Worm (Caenorhabditis elegans) whole organism, L1 larva: Measurements from ENCODE around the gene txt-10.

Source experiments
- C16A3.4 ChIP-seq: fragments of 150-350 bp; optimal IDR thresholded peaks from 2 replicates; lab custom pipeline; 2014; ENCODE audit warnings: missing biosample characterization, missing genetic modification characterization
- Y116A8C.19 ChIP-seq: sonication (generic microtip); optimal IDR thresholded peaks from 2 replicates; lab custom pipeline; 2016; ENCODE audit warnings: missing compliant biosample characterization, missing genetic modification characterization, borderline replicate concordance
- ama-1 ChIP-seq: fragments of 150-350 bp; optimal IDR thresholded peaks from 2 replicates; lab custom pipeline; 2014
- blmp-1 ChIP-seq: fragments of 150-350 bp; optimal IDR thresholded peaks from 2 replicates; lab custom pipeline; 2014; ENCODE audit warnings: missing biosample characterization, missing genetic modification characterization
- ces-1 ChIP-seq: fragments of 150-350 bp; optimal IDR thresholded peaks from 2 replicates; lab custom pipeline; 2014; ENCODE audit warnings: missing biosample characterization, missing genetic modification reagents, missing genetic modification characterization
- dpl-1 ChIP-seq, 3 experiments: fragments of 150-350 bp in 2 of 3; sonication (generic microtip) in 1 of 3; optimal IDR thresholded peaks; 2 replicates each; lab custom pipeline; 2014 to 2017; ENCODE audit warnings: missing biosample characterization in 3 of 3, missing genetic modification characterization in 3 of 3, missing genetic modification reagents in 3 of 3
- efl-1 ChIP-seq, 4 experiments: fragments of 150-350 bp; optimal IDR thresholded peaks in 3 of 4; peaks in 1 of 4; 1 replicate in 1 of 4; 2 replicates in 3 of 4; lab custom pipeline; 2014; ENCODE audit warnings: missing biosample characterization in 2 of 4, missing genetic modification characterization in 2 of 4, missing genetic modification reagents in 2 of 4
- efl-3 ChIP-seq: fragments of 200-800 bp; sonication (Bioruptor generic); optimal IDR thresholded peaks from 2 replicates; lab custom pipeline; 2018; ENCODE audit warnings: mild to moderate bottlenecking, missing genetic modification characterization, missing compliant biosample characterization
- egl-13 ChIP-seq: sonication (generic microtip); optimal IDR thresholded peaks from 2 replicates; lab custom pipeline; 2016; ENCODE audit warnings: missing genotype, missing genetic modification reagents, missing genetic modification characterization, missing compliant biosample characterization
- elt-3 ChIP-seq, 6 experiments: fragments of 150-350 bp in 1 of 6; sonication (generic microtip); optimal IDR thresholded peaks; 2 replicates each; lab custom pipeline; 2017 to 2018; ENCODE audit warnings: missing biosample characterization in 6 of 6, missing genetic modification characterization in 6 of 6, inconsistent platforms in 1 of 6
- grh-1 ChIP-seq: fragments of 200-800 bp; sonication (Bioruptor generic); IDR thresholded peaks from 2 replicates; pipeline ENCODE4 v1.3.6; 2022; ENCODE audit warnings: missing genetic modification reagents, missing genetic modification characterization, missing compliant biosample characterization
- hlh-17 ChIP-seq: fragments of 200-800 bp; sonication (Bioruptor generic); optimal IDR thresholded peaks from 2 replicates; lab custom pipeline; 2018; ENCODE audit warnings: missing genetic modification characterization, mild to moderate bottlenecking, missing compliant biosample characterization, moderate library complexity, borderline replicate concordance
- hlh-4 ChIP-seq: sonication (generic microtip); optimal IDR thresholded peaks from 2 replicates; lab custom pipeline; 2016; ENCODE audit warnings: mild to moderate bottlenecking, missing genetic modification characterization, missing compliant biosample characterization
- hpl-2 ChIP-seq: fragments of 150-350 bp; optimal IDR thresholded peaks from 2 replicates; lab custom pipeline; 2014; ENCODE audit warnings: missing biosample characterization, missing genetic modification reagents, missing genetic modification characterization
- isw-1 ChIP-seq: fragments of 200-800 bp; sonication (Bioruptor generic); IDR thresholded peaks from 2 replicates; pipeline ENCODE4 v1.3.6; 2022; ENCODE audit warnings: missing genetic modification characterization, missing compliant biosample characterization
- jun-1 ChIP-seq: fragments of 150-350 bp; optimal IDR thresholded peaks from 2 replicates; lab custom pipeline; 2014; ENCODE audit warnings: missing biosample characterization, missing genetic modification reagents, missing genetic modification characterization
- lin-14 ChIP-seq: fragments of 200-800 bp; sonication (Bioruptor generic); optimal IDR thresholded peaks from 2 replicates; lab custom pipeline; 2018; ENCODE audit warnings: mild to moderate bottlenecking, missing genetic modification characterization, moderate library complexity, missing compliant biosample characterization
- lin-15B ChIP-seq: fragments of 150-350 bp; sonication (generic microtip); optimal IDR thresholded peaks from 3 replicates; lab custom pipeline; 2014; ENCODE audit warnings: missing biosample characterization, missing genetic modification characterization
- lsy-2 ChIP-seq, 2 experiments: fragments of 150-350 bp; optimal IDR thresholded peaks; 2 replicates each; lab custom pipeline; 2014; ENCODE audit warnings: missing biosample characterization in 2 of 2, missing genetic modification characterization in 2 of 2
- mep-1 ChIP-seq: fragments of 150-350 bp; optimal IDR thresholded peaks from 2 replicates; lab custom pipeline; 2014; ENCODE audit warnings: missing biosample characterization, missing genetic modification characterization
- nhr-11 ChIP-seq: fragments of 150-350 bp; optimal IDR thresholded peaks from 2 replicates; lab custom pipeline; 2014; ENCODE audit warnings: missing biosample characterization, missing genetic modification characterization
- nhr-19 ChIP-seq: fragments of 200-800 bp; sonication (Bioruptor generic); conservative IDR thresholded peaks from 2 replicates; pipeline ENCODE4 v1.3.6; 2022; ENCODE audit warnings: missing genetic modification characterization, missing compliant biosample characterization
- nhr-20 ChIP-seq: sonication (generic microtip); optimal IDR thresholded peaks from 2 replicates; lab custom pipeline; 2016; ENCODE audit warnings: mild to moderate bottlenecking, missing genetic modification characterization, missing compliant biosample characterization
- nhr-28 ChIP-seq: fragments of 150-350 bp; optimal IDR thresholded peaks from 2 replicates; lab custom pipeline; 2014; ENCODE audit warnings: missing biosample characterization, missing genetic modification characterization
- nhr-71 ChIP-seq: sonication (generic microtip); optimal IDR thresholded peaks from 2 replicates; lab custom pipeline; 2016; ENCODE audit warnings: mild to moderate bottlenecking, missing genetic modification characterization, moderate library complexity, missing compliant biosample characterization
- nhr-85 ChIP-seq: sonication (generic microtip); peaks from one replicate; lab custom pipeline; 2016; ENCODE audit warnings: missing genetic modification characterization, inconsistent platforms, missing compliant biosample characterization
- pag-3 ChIP-seq: sonication (generic microtip); optimal IDR thresholded peaks from 2 replicates; lab custom pipeline; 2017; ENCODE audit warnings: missing genetic modification characterization, mild to moderate bottlenecking, missing compliant biosample characterization, antibody characterized with exemption, borderline replicate concordance; ENCODE audit not compliant: insufficient read depth
- pqm-1 ChIP-seq: sonication (generic microtip); optimal IDR thresholded peaks from 3 replicates; lab custom pipeline; 2017; ENCODE audit warnings: missing biosample characterization, missing genetic modification characterization
- snpc-4 ChIP-seq: fragments of 150-350 bp; optimal IDR thresholded peaks from 2 replicates; lab custom pipeline; 2014; ENCODE audit warnings: missing biosample characterization, missing genetic modification characterization
- snu-23 ChIP-seq: sonication (generic microtip); optimal IDR thresholded peaks from 2 replicates; lab custom pipeline; 2016; ENCODE audit warnings: missing genetic modification characterization, missing compliant biosample characterization
- sox-4 ChIP-seq: sonication (generic microtip); optimal IDR thresholded peaks from 2 replicates; lab custom pipeline; 2016; ENCODE audit warnings: missing genetic modification characterization, missing compliant biosample characterization
- sptf-1 ChIP-seq: fragments of 150-350 bp; optimal IDR thresholded peaks from 2 replicates; lab custom pipeline; 2014; ENCODE audit warnings: missing biosample characterization, missing genetic modification characterization
- swsn-7 ChIP-seq: sonication (generic microtip); optimal IDR thresholded peaks from 2 replicates; lab custom pipeline; 2016; ENCODE audit warnings: missing genetic modification characterization, missing compliant biosample characterization
- unc-130 ChIP-seq: fragments of 150-350 bp; optimal IDR thresholded peaks from 2 replicates; lab custom pipeline; 2017; ENCODE audit warnings: missing biosample characterization, missing genetic modification characterization, inconsistent platforms
- unc-86 ChIP-seq: sonication (generic microtip); optimal IDR thresholded peaks from 2 replicates; lab custom pipeline; 2016; ENCODE audit warnings: missing genetic modification characterization, missing compliant biosample characterization
- vab-15 ChIP-seq: sonication (generic microtip); optimal IDR thresholded peaks from 2 replicates; lab custom pipeline; 2017; ENCODE audit warnings: missing genotype, mild to moderate bottlenecking, missing genetic modification characterization, missing compliant biosample characterization
- ztf-11 ChIP-seq, 2 experiments: sonication (generic microtip); optimal IDR thresholded peaks; 2 replicates each; lab custom pipeline; 2016 to 2017; ENCODE audit warnings: missing genetic modification characterization in 2 of 2, missing biosample characterization in 1 of 2, missing compliant biosample characterization in 1 of 2

txt-10 gene

ce11 chrV:10560621-10561020, 28.0 kb upstream of the txt-10 start, which contains the start of gene col-152:
Gene col-152 (plus strand): TSS chrV:10560921.
- no peak for TF ChIP-seq lin-15B (tag; lab: Kevin White, UChicago)
- TF ChIP-seq swsn-7 (tag; lab: Kevin White, UChicago) = no peak
- no peak for TF ChIP-seq unc-86 (tag; lab: Kevin White, UChicago)
- no peak for TF ChIP-seq lin-14
- TF ChIP-seq ces-1 (GFP tag; lab: Kevin White, UChicago) = no peak
- TF ChIP-seq pag-3 (tag; lab: Kevin White, UChicago) = no peak
- TF ChIP-seq dpl-1 (GFP tag; optimal IDR thresholded peaks at IDR 0.05; lab: Kevin White, UChicago) = no peak
- TF ChIP-seq sox-4 (tag; lab: Kevin White, UChicago) = no peak
- TF ChIP-seq pqm-1 (tag; lab: Kevin White, UChicago) = no peak

- TF ChIP-seq lin-14 = peak; percentile 10
- TF ChIP-seq lsy-2 (tag; optimal IDR thresholded peaks at IDR 0.05; lab: Kevin White, UChicago) = no peak
- TF ChIP-seq blmp-1 (tag; lab: Kevin White, UChicago) = peak; percentile 64
- no peak for TF ChIP-seq isw-1 (GFP tag; lab: Robert Waterston, UW)
Observed at ce11 chrV:10557676-10558075, 25.1 kb upstream of the txt-10 start, which contains the start of gene best-14. Gene best-14 (plus strand): TSS chrV:10557976.

- TF ChIP-seq nhr-85 (tag; lab: Kevin White, UChicago) (peak; percentile 87), mep-1 (tag; lab: Kevin White, UChicago) (no peak), nhr-19 (GFP tag; lab: Robert Waterston, UW) (peak; percentile 7; the same call in 1 of the 2 replicates), nhr-20 (tag; lab: Kevin White, UChicago) (peak; percentile 48), efl-1 (optimal IDR thresholded peaks at IDR 0.05; lab: Kevin White, UChicago) (no peak), efl-1 (GFP tag; optimal IDR thresholded peaks at IDR 0.05 in 1 of 2; lab: Kevin White, UChicago) (peak in 1 of 2 experiments; percentile 67), hpl-2 (no peak), blmp-1 (tag; lab: Kevin White, UChicago) (peak; percentile 90), C16A3.4 (tag; lab: Kevin White, UChicago) (peak; percentile 9), vab-15 (tag; lab: Kevin White, UChicago) (peak; percentile 71), grh-1 (GFP tag; lab: Robert Waterston, UW) (0 out of 2 replicates have a peak, but pooled peaks have one; percentile 19), lin-14 (no peak), elt-3 (tag; optimal IDR thresholded peaks at IDR 0.05; lab: Kevin White, UChicago) (peak in 5 of 6 experiments; percentile 45 to 80 (median 69)), hlh-17 (GFP tag; lab: Kevin White, UChicago) (no peak), nhr-71 (tag; lab: Kevin White, UChicago) (peak; percentile 41), unc-130 (peak; percentile 57), dpl-1 (GFP tag; optimal IDR thresholded peaks at IDR 0.05; lab: Kevin White, UChicago) (peak in 1 of 3 experiments; percentile 14)
Observed at ce11 chrV:10557094-10557493, 24.5 kb upstream of the txt-10 start.

- TF ChIP-seq grh-1 (GFP tag; lab: Robert Waterston, UW) (peak; percentile 42; the same call in 1 of the 2 replicates), hlh-4 (tag; lab: Kevin White, UChicago) (no peak), jun-1 (no peak), ama-1 (lab: Kevin White, UChicago) (no peak), snu-23 (GFP tag; lab: Kevin White, UChicago) (no peak), efl-3 (no peak), ztf-11 (tag; optimal IDR thresholded peaks at IDR 0.05; lab: Kevin White, UChicago) (no peak), nhr-85 (tag; lab: Kevin White, UChicago) (peak; percentile 72), nhr-28 (tag; lab: Kevin White, UChicago) (no peak), egl-13 (tag; lab: Kevin White, UChicago) (no peak), nhr-11 (no peak), Y116A8C.19 (tag; lab: Kevin White, UChicago) (no peak), sptf-1 (no peak), ces-1 (GFP tag; lab: Kevin White, UChicago) (no peak), snpc-4 (tag; lab: Kevin White, UChicago) (no peak)
Observed at ce11 chrV:10556362-10556761, 23.7 kb upstream of the txt-10 start.
